Worm (Caenorhabditis elegans): ENCODE data around the gene ggtb-1.

The ggtb-1 gene

DNA sequence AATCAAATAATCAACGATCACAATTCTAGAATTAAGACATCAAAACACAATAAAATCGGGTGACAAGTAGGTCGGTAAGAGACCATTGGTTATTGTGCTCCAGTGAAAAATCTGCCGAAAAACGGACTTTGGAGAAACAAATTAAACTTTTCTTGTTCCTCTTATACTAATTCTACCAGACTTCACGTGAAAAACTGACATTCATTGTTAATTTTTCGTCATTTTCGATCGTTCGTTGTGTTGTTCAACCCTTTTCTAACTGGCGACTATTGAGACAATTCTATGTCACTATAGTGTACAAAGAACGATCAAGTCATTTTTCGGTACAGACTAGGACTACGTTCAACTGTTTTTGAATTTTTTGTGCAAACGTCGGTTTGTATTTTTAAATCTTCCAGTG, 13.1 kb upstream of the ggtb-1 start (continued):
- no peak for TF ChIP-seq F55B11.4 (tag; optimal IDR thresholded peaks at IDR 0.05; ENCODE audit: borderline replicate concordance, insufficient read depth)
- TF ChIP-seq aptf-2 (GFP tag; conservative IDR thresholded peaks at IDR 0.05), result no peak
- TF ChIP-seq chd-7 (tag; optimal IDR thresholded peaks at IDR 0.05), result peak; percentile 15
- no peak for TF ChIP-seq mes-4 (tag; optimal IDR thresholded peaks at IDR 0.05)
- peak; percentile 51 for TF ChIP-seq him-1 (tag; optimal IDR thresholded peaks at IDR 0.05)
- TF ChIP-seq pha-4 (tag; optimal IDR thresholded peaks at IDR 0.05), result no peak

DNA sequence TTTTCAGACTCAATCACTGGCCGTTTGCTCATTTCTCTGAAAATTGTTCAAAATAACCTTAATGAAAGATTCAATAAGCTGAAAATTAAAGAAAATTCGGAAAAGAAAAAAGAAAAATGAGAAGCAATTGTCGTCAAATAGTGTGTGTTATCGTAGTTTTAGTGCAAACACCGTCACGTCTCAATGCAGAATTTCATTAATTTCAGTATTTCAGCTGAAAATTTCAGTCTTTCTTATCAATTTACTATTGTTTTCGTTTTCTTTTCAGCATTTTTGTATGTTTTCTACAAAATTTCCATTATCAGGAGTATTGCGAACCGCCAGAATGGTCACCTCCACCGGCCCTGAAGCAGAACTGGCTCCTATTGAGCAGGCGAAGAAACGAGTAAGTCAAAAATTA, 10.7 kb upstream of the ggtb-1 start, which contains the start of the genes B0280.9 and rpia-1:
Gene B0280.9, minus strand, starts transcription at position 36 of the 400 bp plus-strand sequence.
Gene rpia-1, plus strand, starts transcription at position 269 of the 400 bp plus-strand sequence.
- TF ChIP-seq K12H6.12 (tag; optimal IDR thresholded peaks at IDR 0.05), result no peak
- no peak for TF ChIP-seq ztf-22 (GFP tag; optimal IDR thresholded peaks at IDR 0.05)
- no peak for TF ChIP-seq lir-1 (GFP tag; conservative IDR thresholded peaks at IDR 0.05)
- no peak for TF ChIP-seq hrde-1 (tag; optimal IDR thresholded peaks at IDR 0.05; ENCODE audit: borderline replicate concordance)
- no peak for TF ChIP-seq T26A5.8 (tag; optimal IDR thresholded peaks at IDR 0.05)
- no peak for TF ChIP-seq chd-7 (tag; optimal IDR thresholded peaks at IDR 0.05)
- no peak for TF ChIP-seq lin-54 (GFP tag; optimal IDR thresholded peaks at IDR 0.05)
- TF ChIP-seq ztf-26 (tag; optimal IDR thresholded peaks at IDR 0.05), result no peak
- TF ChIP-seq ceh-91 (GFP tag; IDR thresholded peaks at IDR 0.05), result no peak
- no peak for TF ChIP-seq hmg-20 (GFP tag; IDR thresholded peaks at IDR 0.05)
- TF ChIP-seq lsl-1 (GFP tag; optimal IDR thresholded peaks at IDR 0.05), result peak; percentile 14
- no peak for TF ChIP-seq sdz-38 (tag; optimal IDR thresholded peaks at IDR 0.05)
- no peak for TF ChIP-seq tlf-1 (GFP tag; optimal IDR thresholded peaks at IDR 0.05)
- TF ChIP-seq mes-4 (tag; optimal IDR thresholded peaks at IDR 0.05), result no peak
- peak; percentile 41 for TF ChIP-seq snpc-1.3 (tag; optimal IDR thresholded peaks at IDR 0.05; ENCODE audit: insufficient read depth)
- TF ChIP-seq him-1 (tag; optimal IDR thresholded peaks at IDR 0.05), result no peak
- no peak for TF ChIP-seq lag-1 (GFP tag; IDR thresholded peaks at IDR 0.05)
- peak; percentile 28; the same call in 1 of the 2 replicates for TF ChIP-seq hmg-1.2 (GFP tag; IDR thresholded peaks at IDR 0.05)
- TF ChIP-seq snpc-3.4 (tag; optimal IDR thresholded peaks at IDR 0.05), result peak; percentile 12
- TF ChIP-seq cebp-1 (GFP tag; IDR thresholded peaks at IDR 0.05), result no peak
- peak; percentile 6 for TF ChIP-seq cebp-1 (tag; optimal IDR thresholded peaks at IDR 0.05)
- TF ChIP-seq lsy-27 (tag; optimal IDR thresholded peaks at IDR 0.05; ENCODE audit: borderline replicate concordance, insufficient read depth), result no peak
- no peak for TF ChIP-seq F49E8.2 (tag; optimal IDR thresholded peaks at IDR 0.05; ENCODE audit: insufficient read depth)
- no peak for TF ChIP-seq attf-3 (GFP tag; conservative IDR thresholded peaks at IDR 0.05)
- TF ChIP-seq atf-7 (tag; optimal IDR thresholded peaks at IDR 0.05), result no peak
- no peak for TF ChIP-seq dpl-1 (GFP tag; optimal IDR thresholded peaks at IDR 0.05)
- TF ChIP-seq ztf-6 (GFP tag; IDR thresholded peaks at IDR 0.05), result no peak
- TF ChIP-seq Y79H2A.3 (GFP tag; conservative IDR thresholded peaks at IDR 0.05), result no peak
- peak; percentile 32 for TF ChIP-seq snpc-1.1 (tag; optimal IDR thresholded peaks at IDR 0.05; ENCODE audit: insufficient read depth)
- no peak for TF ChIP-seq let-607 (tag; optimal IDR thresholded peaks at IDR 0.05)
- TF ChIP-seq snpc-4 (GFP tag; optimal IDR thresholded peaks at IDR 0.05), result no peak
- peak in 1 of 4 experiments; percentile 13 for TF ChIP-seq snpc-4 (tag; optimal IDR thresholded peaks at IDR 0.05)

DNA sequence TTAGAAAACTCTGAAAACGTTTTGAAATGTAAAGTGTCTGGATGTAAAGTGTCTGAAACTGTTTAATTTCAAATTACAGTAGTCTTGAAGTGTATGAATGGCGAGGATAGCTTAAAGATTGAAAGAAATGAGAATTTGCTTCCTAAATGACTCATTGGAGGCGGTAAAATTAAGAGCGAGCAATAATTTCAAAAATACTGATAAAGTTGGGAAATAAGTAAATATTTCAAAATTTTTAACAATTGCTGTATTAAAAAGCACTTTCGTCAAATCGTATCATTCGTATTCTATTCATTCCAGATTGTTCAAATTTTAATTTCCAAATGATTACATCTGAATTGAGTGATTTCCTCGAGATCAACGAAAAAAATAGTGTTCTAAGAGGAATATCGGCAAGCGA, 9.2 kb upstream of the ggtb-1 start, which contains the start of gene B0280.2:
Gene B0280.2, plus strand, starts transcription at position 301 of the 400 bp plus-strand sequence.
- TF ChIP-seq nhr-90 (tag; optimal IDR thresholded peaks at IDR 0.05) (no peak), cebp-1 (GFP tag; IDR thresholded peaks at IDR 0.05) (no peak), cebp-1 (tag; optimal IDR thresholded peaks at IDR 0.05) (no peak), pbrm-1 (GFP tag; IDR thresholded peaks at IDR 0.05) (no peak), madf-10 (tag; optimal IDR thresholded peaks at IDR 0.05) (no peak), sdz-38 (tag; optimal IDR thresholded peaks at IDR 0.05) (no peak), pha-4 (tag; optimal IDR thresholded peaks at IDR 0.05) (no peak)
